Fruit fly (Drosophila melanogaster) whole organism, prepupa: ENCODE measurements around the gene Cyp4ac2.

Experiments
- Blimp-1 ChIP-seq: fragments of 200-800 bp; sonication (Bioruptor generic); optimal IDR thresholded peaks from 3 replicates; lab custom pipeline; 2017; ENCODE audit warnings: missing biosample characterization, missing genetic modification characterization, mild to moderate bottlenecking, moderate library complexity, missing genetic modification reagents
- CG10669 ChIP-seq: fragments of 200-800 bp; sonication (Bioruptor generic); optimal IDR thresholded peaks from 3 replicates; lab custom pipeline; 2018; ENCODE audit warnings: missing biosample characterization, mild to moderate bottlenecking, missing genetic modification characterization, moderate library complexity
- CG11294 ChIP-seq: fragments of 200-800 bp; sonication (Bioruptor generic); IDR thresholded peaks from 2 replicates; pipeline ENCODE4 v1.3.6; 2022; ENCODE audit warnings: missing biosample characterization, missing genetic modification characterization
- CG15336 ChIP-seq: fragments of 200-800 bp; sonication (Bioruptor generic); IDR thresholded peaks from 2 replicates; pipeline ENCODE4 v1.3.6; 2022; ENCODE audit warnings: missing biosample characterization, missing genetic modification characterization
- CG1621 ChIP-seq: fragments of 200-800 bp; sonication (Bioruptor generic); optimal IDR thresholded peaks from 3 replicates; lab custom pipeline; 2018; ENCODE audit warnings: missing biosample characterization, mild to moderate bottlenecking, missing genetic modification characterization
- CG31627 ChIP-seq: fragments of 200-800 bp; sonication (Bioruptor generic); optimal IDR thresholded peaks from 3 replicates; lab custom pipeline; 2016; ENCODE audit warnings: missing biosample characterization, missing genetic modification characterization
- CG34406 ChIP-seq: fragments of 200-800 bp; sonication (Bioruptor generic); optimal IDR thresholded peaks from 3 replicates; lab custom pipeline; 2016; ENCODE audit warnings: missing biosample characterization, missing genetic modification characterization
- CG4318 ChIP-seq: fragments of 200-800 bp; sonication (Bioruptor generic); optimal IDR thresholded peaks from 3 replicates; lab custom pipeline; 2017; ENCODE audit warnings: missing biosample characterization, mild to moderate bottlenecking, missing genetic modification characterization
- CG6163 ChIP-seq: fragments of 200-800 bp; sonication (Bioruptor generic); IDR thresholded peaks from 3 replicates; pipeline ENCODE4 v1.3.6; 2022; ENCODE audit warnings: missing biosample characterization, missing genetic modification characterization
- CG6808 ChIP-seq: fragments of 200-800 bp; sonication (Bioruptor generic); optimal IDR thresholded peaks from 3 replicates; lab custom pipeline; 2017; ENCODE audit warnings: missing biosample characterization, missing genetic modification characterization, mild to moderate bottlenecking, moderate library complexity, missing genetic modification reagents
- CG6854 ChIP-seq: fragments of 200-800 bp; sonication (Bioruptor generic); optimal IDR thresholded peaks from 2 replicates; lab custom pipeline; 2017; ENCODE audit warnings: missing biosample characterization, mild to moderate bottlenecking, missing genetic modification characterization
- CG8119 ChIP-seq: fragments of 200-800 bp; sonication (Bioruptor generic); IDR thresholded peaks from 3 replicates; pipeline ENCODE4 v1.3.6; 2022; ENCODE audit warnings: missing biosample characterization, missing genetic modification characterization
- CG8319 ChIP-seq: fragments of 200-800 bp; sonication (Bioruptor generic); optimal IDR thresholded peaks from 3 replicates; lab custom pipeline; 2016; ENCODE audit warnings: missing biosample characterization, missing genetic modification characterization
- CG8632 ChIP-seq: fragments of 200-800 bp; sonication (Bioruptor generic); optimal IDR thresholded peaks from 3 replicates; lab custom pipeline; 2016; ENCODE audit warnings: missing biosample characterization, missing genetic modification characterization
- CG9139 ChIP-seq: fragments of 200-800 bp; sonication (Bioruptor generic); optimal IDR thresholded peaks from 3 replicates; lab custom pipeline; 2017; ENCODE audit warnings: missing biosample characterization, mild to moderate bottlenecking, missing genetic modification characterization
- Eip75B ChIP-seq: fragments of 200-800 bp; sonication (Bioruptor generic); optimal IDR thresholded peaks from 3 replicates; lab custom pipeline; 2016; ENCODE audit warnings: missing biosample characterization, missing genetic modification characterization
- Eip78C ChIP-seq: fragments of 200-800 bp; sonication (Bioruptor generic); peaks from one replicate; lab custom pipeline; 2016; ENCODE audit warnings: missing biosample characterization, missing genetic modification characterization
- Ets21C ChIP-seq: fragments of 200-800 bp; sonication (Bioruptor generic); optimal IDR thresholded peaks from 3 replicates; lab custom pipeline; 2016; ENCODE audit warnings: missing biosample characterization, missing genetic modification characterization
- Hr39 ChIP-seq: fragments of 200-800 bp; sonication (Bioruptor generic); optimal IDR thresholded peaks from 2 replicates; lab custom pipeline; 2016; ENCODE audit warnings: missing biosample characterization, missing genetic modification characterization
- Lpt ChIP-seq: fragments of 200-800 bp; sonication (Bioruptor generic); optimal IDR thresholded peaks from 3 replicates; lab custom pipeline; 2016; ENCODE audit warnings: missing biosample characterization, missing genetic modification characterization
- Met ChIP-seq: fragments of 200-800 bp; sonication (Bioruptor generic); optimal IDR thresholded peaks from 3 replicates; lab custom pipeline; 2016; ENCODE audit warnings: missing biosample characterization, missing genetic modification characterization
- OdsH ChIP-seq: fragments of 200-800 bp; sonication (Bioruptor generic); optimal IDR thresholded peaks from 3 replicates; lab custom pipeline; 2016; ENCODE audit warnings: missing biosample characterization, missing genetic modification characterization
- Sox102F ChIP-seq: fragments of 200-800 bp; sonication (Bioruptor generic); optimal IDR thresholded peaks from 2 replicates; lab custom pipeline; 2016; ENCODE audit warnings: missing biosample characterization, mild to moderate bottlenecking, missing genetic modification characterization
- Sox14 ChIP-seq: fragments of 200-800 bp; sonication (Bioruptor generic); optimal IDR thresholded peaks from 3 replicates; lab custom pipeline; 2016; ENCODE audit warnings: missing biosample characterization, missing genetic modification characterization
- Sox15 ChIP-seq: fragments of 200-800 bp; sonication (Bioruptor generic); optimal IDR thresholded peaks from 3 replicates; lab custom pipeline; 2016; ENCODE audit warnings: missing biosample characterization, missing genetic modification characterization
- achi ChIP-seq: fragments of 200-800 bp; sonication (Bioruptor generic); optimal IDR thresholded peaks from 3 replicates; lab custom pipeline; 2016; ENCODE audit warnings: missing biosample characterization, missing genetic modification characterization
- cyc ChIP-seq: fragments of 200-800 bp; sonication (Bioruptor generic); optimal IDR thresholded peaks from 3 replicates; lab custom pipeline; 2016; ENCODE audit warnings: missing biosample characterization, missing genetic modification characterization
- dsx ChIP-seq: fragments of 200-800 bp; optimal IDR thresholded peaks from 3 replicates; lab custom pipeline; 2019; ENCODE audit warnings: missing biosample characterization, mild to moderate bottlenecking, missing genetic modification characterization, moderate library complexity; ENCODE audit not compliant: poor library complexity, severe bottlenecking
- esn ChIP-seq: fragments of 200-800 bp; sonication (Bioruptor generic); optimal IDR thresholded peaks from 2 replicates; lab custom pipeline; 2016; ENCODE audit warnings: missing biosample characterization, mild to moderate bottlenecking, missing genetic modification characterization, moderate library complexity
- fd59A ChIP-seq: fragments of 200-800 bp; sonication (Bioruptor generic); optimal IDR thresholded peaks from 2 replicates; lab custom pipeline; 2017; ENCODE audit warnings: missing biosample characterization, mild to moderate bottlenecking, missing genetic modification characterization, missing genetic modification reagents
- fd85E ChIP-seq: fragments of 200-800 bp; sonication (Bioruptor generic); optimal IDR thresholded peaks from 3 replicates; lab custom pipeline; 2016; ENCODE audit warnings: missing biosample characterization, missing genetic modification characterization
- fkh ChIP-seq: fragments of 200-800 bp; sonication (Bioruptor generic); optimal IDR thresholded peaks from 3 replicates; lab custom pipeline; 2017; ENCODE audit warnings: missing biosample characterization, mild to moderate bottlenecking, missing genetic modification characterization, moderate library complexity
- lz ChIP-seq: fragments of 200-800 bp; sonication (Bioruptor generic); optimal IDR thresholded peaks from 3 replicates; lab custom pipeline; 2016; ENCODE audit warnings: missing biosample characterization, missing genetic modification characterization
- net ChIP-seq: fragments of 200-800 bp; sonication (Bioruptor generic); optimal IDR thresholded peaks from 3 replicates; lab custom pipeline; 2016; ENCODE audit warnings: missing biosample characterization, missing genetic modification characterization
- pdm3 ChIP-seq: fragments of 200-800 bp; sonication (Bioruptor generic); optimal IDR thresholded peaks from 3 replicates; lab custom pipeline; 2016; ENCODE audit warnings: missing biosample characterization, missing genetic modification characterization
- salr ChIP-seq, 2 experiments: fragments of 200-800 bp; sonication (Bioruptor generic); optimal IDR thresholded peaks; 3 replicates each; lab custom pipeline; 2016 to 2018; ENCODE audit warnings: missing biosample characterization in 2 of 2, missing genetic modification characterization in 2 of 2, mild to moderate bottlenecking in 1 of 2
- spab ChIP-seq: fragments of 200-800 bp; sonication (Bioruptor generic); optimal IDR thresholded peaks from 2 replicates; lab custom pipeline; 2017; ENCODE audit warnings: missing biosample characterization, mild to moderate bottlenecking, missing genetic modification characterization, missing genetic modification reagents
- svp ChIP-seq: fragments of 200-800 bp; sonication (Bioruptor generic); peaks from one replicate; lab custom pipeline; 2016; ENCODE audit warnings: missing biosample characterization, missing genetic modification characterization
- topi ChIP-seq: fragments of 200-800 bp; sonication (Bioruptor generic); optimal IDR thresholded peaks from 3 replicates; lab custom pipeline; 2016; ENCODE audit warnings: missing biosample characterization, missing genetic modification characterization
- vri ChIP-seq: fragments of 200-800 bp; sonication (Bioruptor generic); optimal IDR thresholded peaks from 3 replicates; lab custom pipeline; 2016; ENCODE audit warnings: missing biosample characterization, mild to moderate bottlenecking, missing genetic modification characterization

Gene Cyp4ac2

dm6 chr2L:5245363-5245892 lies 20.8 kb upstream of the Cyp4ac2 start (continued):
- no peak for TF ChIP-seq CG4318 (GFP tag; lab: Kevin White, UChicago)
- TF ChIP-seq fd85E, result no peak
- peak; percentile 21 for TF ChIP-seq Hr39 (GFP tag; lab: Kevin White, UChicago)
- no peak for TF ChIP-seq lz (GFP tag; lab: Kevin White, UChicago)
- peak; percentile 35 for TF ChIP-seq pdm3
- TF ChIP-seq svp, result peak; percentile 69
- 0 out of 3 replicates have a peak, but pooled peaks have one; percentile 16 for TF ChIP-seq CG8119 (GFP tag; lab: Robert Waterston, UW)
- no peak for TF ChIP-seq CG8632 (GFP tag; lab: Kevin White, UChicago)
- peak; percentile 14 for TF ChIP-seq CG6808 (GFP tag; lab: Kevin White, UChicago)
- TF ChIP-seq OdsH (GFP tag; lab: Kevin White, UChicago), result peak; percentile 31

dm6 chr2L:5247384-5247783 lies 18.8 kb upstream of the Cyp4ac2 start:
- TF ChIP-seq Met (GFP tag; lab: Kevin White, UChicago), result peak; percentile 11
- no peak for TF ChIP-seq CG8119 (GFP tag; lab: Robert Waterston, UW)
- TF ChIP-seq vri (GFP tag; lab: Kevin White, UChicago), result peak; percentile 52
- no peak for TF ChIP-seq Sox14 (GFP tag; lab: Kevin White, UChicago)
- no peak for TF ChIP-seq dsx (GFP tag; lab: Kevin White, UChicago)
- no peak for TF ChIP-seq CG9139
- peak; percentile 9 for TF ChIP-seq Eip78C
- peak; percentile 6 for TF ChIP-seq Sox102F (GFP tag; lab: Kevin White, UChicago)
- no peak for TF ChIP-seq CG11294 (GFP tag; lab: Robert Waterston, UW)
- no peak for TF ChIP-seq OdsH (GFP tag; lab: Kevin White, UChicago)
- no peak for TF ChIP-seq CG8319 (GFP tag; lab: Kevin White, UChicago)
- no peak for TF ChIP-seq fd59A
- TF ChIP-seq topi (GFP tag; lab: Kevin White, UChicago), result no peak
- no peak for TF ChIP-seq lz (GFP tag; lab: Kevin White, UChicago)
- TF ChIP-seq net, result no peak
- no peak for TF ChIP-seq salr (GFP tag; optimal IDR thresholded peaks at IDR 0.05; lab: Kevin White, UChicago)
- TF ChIP-seq esn (GFP tag; lab: Kevin White, UChicago), result peak; percentile 23
- no peak for TF ChIP-seq CG6854 (GFP tag; lab: Kevin White, UChicago)

dm6 chr2L:5247812-5248211 lies 18.4 kb upstream of the Cyp4ac2 start:
- TF ChIP-seq CG6808 (GFP tag; lab: Kevin White, UChicago), result no peak
- peak; percentile 53 for TF ChIP-seq svp

dm6 chr2L:5248582-5248981 lies 17.6 kb upstream of the Cyp4ac2 start:
- TF ChIP-seq esn (GFP tag; lab: Kevin White, UChicago), result no peak
- TF ChIP-seq CG6163, result no peak
- TF ChIP-seq CG15336 (GFP tag; lab: Robert Waterston, UW), result no peak
- TF ChIP-seq net, result no peak
- TF ChIP-seq Lpt, result no peak
- TF ChIP-seq Sox15, result no peak
- no peak for TF ChIP-seq cyc (GFP tag; lab: Kevin White, UChicago)
- no peak for TF ChIP-seq Hr39 (GFP tag; lab: Kevin White, UChicago)

dm6 chr2L:5249766-5250165 lies 16.4 kb upstream of the Cyp4ac2 start:
- no peak for TF ChIP-seq CG11294 (GFP tag; lab: Robert Waterston, UW)
- peak; percentile 61 for TF ChIP-seq Eip75B
- TF ChIP-seq svp, result peak; percentile 90
- TF ChIP-seq Sox14 (GFP tag; lab: Kevin White, UChicago), result peak; percentile 61
- TF ChIP-seq fd85E, result no peak
- TF ChIP-seq fd59A, result peak; percentile 33
- TF ChIP-seq Ets21C (GFP tag; lab: Kevin White, UChicago), result peak; percentile 10
- no peak for TF ChIP-seq Blimp-1 (GFP tag; lab: Kevin White, UChicago)
- peak; percentile 84 for TF ChIP-seq CG6163
- TF ChIP-seq achi (GFP tag; lab: Kevin White, UChicago), result peak; percentile 58
- peak; percentile 78 for TF ChIP-seq Met (GFP tag; lab: Kevin White, UChicago)
- peak; percentile 50 for TF ChIP-seq Lpt
- peak; percentile 36 for TF ChIP-seq CG34406 (GFP tag; lab: Kevin White, UChicago)
- no peak for TF ChIP-seq fkh
- TF ChIP-seq CG1621 (tag; lab: Kevin White, UChicago), result peak; percentile 32
- TF ChIP-seq salr (GFP tag; optimal IDR thresholded peaks at IDR 0.05; lab: Kevin White, UChicago), result peak in 1 of 2 experiments; percentile 12
- TF ChIP-seq CG31627 (GFP tag; lab: Kevin White, UChicago), result peak; percentile 67
- TF ChIP-seq net, result peak; percentile 20
- TF ChIP-seq lz (GFP tag; lab: Kevin White, UChicago), result peak; percentile 70
- TF ChIP-seq CG6854 (GFP tag; lab: Kevin White, UChicago), result peak; percentile 31
- TF ChIP-seq spab (GFP tag; lab: Kevin White, UChicago), result peak; percentile 22
- TF ChIP-seq CG9139, result no peak
- TF ChIP-seq topi (GFP tag; lab: Kevin White, UChicago), result peak; percentile 66
- peak; percentile 42 for TF ChIP-seq CG10669
- TF ChIP-seq Sox102F (GFP tag; lab: Kevin White, UChicago), result peak; percentile 84
- no peak for TF ChIP-seq Sox15
